Worm (Caenorhabditis elegans) whole organism, L3 larva: ENCODE measurements around the gene ikke-1.

Experiments
- ama-1 ChIP-seq: fragments of 150-350 bp; optimal IDR thresholded peaks from 2 replicates; lab custom pipeline; 2018
- daf-12 ChIP-seq: fragments of 150-350 bp; optimal IDR thresholded peaks from 2 replicates; lab custom pipeline; 2014; ENCODE audit warnings: missing biosample characterization, missing genetic modification reagents, missing genetic modification characterization
- fkh-10 ChIP-seq: sonication (generic microtip); optimal IDR thresholded peaks from 2 replicates; lab custom pipeline; 2017; ENCODE audit warnings: missing biosample characterization, missing genetic modification reagents, missing genetic modification characterization
- fos-1 ChIP-seq: fragments of 150-350 bp; optimal IDR thresholded peaks from 2 replicates; lab custom pipeline; 2014; ENCODE audit warnings: missing biosample characterization, missing genetic modification characterization
- hmg-11 ChIP-seq: sonication (generic microtip); optimal IDR thresholded peaks from 2 replicates; lab custom pipeline; 2016; ENCODE audit warnings: missing genetic modification characterization, missing compliant biosample characterization
- nfya-1 ChIP-seq: sonication (generic microtip); optimal IDR thresholded peaks from 2 replicates; lab custom pipeline; 2017; ENCODE audit warnings: missing genetic modification characterization, mild to moderate bottlenecking, missing compliant biosample characterization, antibody characterized with exemption, moderate library complexity; ENCODE audit not compliant: insufficient read depth
- nhr-43 ChIP-seq: sonication (generic microtip); optimal IDR thresholded peaks from 2 replicates; lab custom pipeline; 2016; ENCODE audit warnings: mild to moderate bottlenecking, missing genetic modification characterization, missing compliant biosample characterization; ENCODE audit not compliant: poor library complexity, severe bottlenecking
- nhr-76 ChIP-seq: fragments of 150-350 bp; sonication (generic microtip); optimal IDR thresholded peaks from 5 replicates; lab custom pipeline; 2014; ENCODE audit warnings: missing biosample characterization, missing genetic modification characterization
- nhr-77 ChIP-seq: fragments of 150-350 bp; optimal IDR thresholded peaks from 2 replicates; lab custom pipeline; 2014; ENCODE audit warnings: missing biosample characterization, missing genetic modification characterization
- pqm-1 ChIP-seq: fragments of 150-350 bp; optimal IDR thresholded peaks from 2 replicates; lab custom pipeline; 2017; ENCODE audit warnings: missing biosample characterization, missing genetic modification characterization, inconsistent platforms
- tbx-2 ChIP-seq: sonication (generic microtip); optimal IDR thresholded peaks from 2 replicates; lab custom pipeline; 2016; ENCODE audit warnings: mild to moderate bottlenecking, missing genetic modification characterization, missing compliant biosample characterization
- ztf-11 ChIP-seq: fragments of 150-350 bp; optimal IDR thresholded peaks from 2 replicates; lab custom pipeline; 2014; ENCODE audit warnings: missing biosample characterization, missing genetic modification characterization
- ztf-4 ChIP-seq: fragments of 150-350 bp; optimal IDR thresholded peaks from 2 replicates; lab custom pipeline; 2014; ENCODE audit warnings: missing biosample characterization, missing genetic modification characterization

- TF ChIP-seq nhr-43 (tag; lab: Kevin White, UChicago) (no peak), nhr-77 (peak; percentile 50), tbx-2 (tag; lab: Kevin White, UChicago) (no peak), ztf-4 (tag; lab: Kevin White, UChicago) (no peak), hmg-11 (tag; lab: Kevin White, UChicago) (no peak), pqm-1 (tag; lab: Kevin White, UChicago) (no peak), ama-1 (lab: Kevin White, UChicago) (peak; percentile 17), daf-12 (no peak), fos-1 (tag; lab: Kevin White, UChicago) (peak; percentile 38), nfya-1 (tag; lab: Kevin White, UChicago) (no peak), ztf-11 (no peak), fkh-10 (GFP tag; lab: Kevin White, UChicago) (no peak), nhr-76 (tag; lab: Kevin White, UChicago) (no peak)
Observed at ce11 chrIII:9060267-9060666, 9.8 kb upstream of the ikke-1 start.
